Worm (Caenorhabditis elegans): Measurements from ENCODE around the gene ZK1290.10.

- TF ChIP-seq ets-7 (tag; optimal IDR thresholded peaks at IDR 0.05) = no peak
- TF ChIP-seq ama-1 (optimal IDR thresholded peaks at IDR 0.05) = no peak
- no peak for TF ChIP-seq ceh-36 (tag; optimal IDR thresholded peaks at IDR 0.05)
- no peak for TF ChIP-seq F13C5.2 (tag; optimal IDR thresholded peaks at IDR 0.05)
- no peak for TF ChIP-seq scrt-1 (GFP tag; IDR thresholded peaks at IDR 0.05)
- no peak for TF ChIP-seq pes-1 (GFP tag; IDR thresholded peaks at IDR 0.05)
- TF ChIP-seq hmg-4 (GFP tag; optimal IDR thresholded peaks at IDR 0.05) = no peak
- TF ChIP-seq hmbx-1 (tag; optimal IDR thresholded peaks at IDR 0.05) = no peak
- TF ChIP-seq ceh-13 (GFP tag; optimal IDR thresholded peaks at IDR 0.05) = no peak
- no peak for TF ChIP-seq flt-1 (GFP tag; IDR thresholded peaks at IDR 0.05)
- no peak for TF ChIP-seq sea-1 (GFP tag; conservative IDR thresholded peaks at IDR 0.05)
- no peak for TF ChIP-seq hnd-1 (tag; optimal IDR thresholded peaks at IDR 0.05)
- no peak for TF ChIP-seq B0310.2 (tag; optimal IDR thresholded peaks at IDR 0.05)
- TF ChIP-seq tbx-11 (GFP tag; IDR thresholded peaks at IDR 0.05) = no peak
These were observed 21.9 kb upstream of the ZK1290.10 start, which contains the start of gene F35D2.1 for ce11 chrII:7575614-7576013.
